Fruit fly (Drosophila melanogaster) whole organism, prepupa: ENCODE results near the gene Tim8.

ENCODE experiments used
- Blimp-1 ChIP-seq: fragments of 200-800 bp; sonication (Bioruptor generic); optimal IDR thresholded peaks from 3 replicates; lab custom pipeline; 2017; ENCODE audit warnings: missing biosample characterization, missing genetic modification characterization, mild to moderate bottlenecking, moderate library complexity, missing genetic modification reagents
- CG11762 ChIP-seq: fragments of 200-800 bp; sonication (Bioruptor generic); optimal IDR thresholded peaks from 3 replicates; lab custom pipeline; 2016; ENCODE audit warnings: missing biosample characterization, missing genetic modification characterization; ENCODE audit not compliant: insufficient read depth
- CG16779 ChIP-seq: fragments of 200-800 bp; sonication (Bioruptor generic); optimal IDR thresholded peaks from 3 replicates; lab custom pipeline; 2017; ENCODE audit warnings: missing biosample characterization, mild to moderate bottlenecking, missing genetic modification characterization
- CG4318 ChIP-seq: fragments of 200-800 bp; sonication (Bioruptor generic); optimal IDR thresholded peaks from 3 replicates; lab custom pipeline; 2017; ENCODE audit warnings: missing biosample characterization, mild to moderate bottlenecking, missing genetic modification characterization
- Ets96B ChIP-seq: fragments of 200-800 bp; optimal IDR thresholded peaks from 2 replicates; lab custom pipeline; 2019; ENCODE audit warnings: missing biosample characterization, mild to moderate bottlenecking, missing genetic modification characterization, moderate library complexity
- Gug ChIP-seq: fragments of 200-800 bp; sonication (Bioruptor generic); IDR thresholded peaks from 2 replicates; pipeline ENCODE4 v1.3.6; 2022; ENCODE audit warnings: missing biosample characterization, missing genetic modification characterization
- Sox102F ChIP-seq: fragments of 200-800 bp; sonication (Bioruptor generic); optimal IDR thresholded peaks from 2 replicates; lab custom pipeline; 2016; ENCODE audit warnings: missing biosample characterization, mild to moderate bottlenecking, missing genetic modification characterization
- acj6 ChIP-seq: fragments of 200-800 bp; sonication (Bioruptor generic); optimal IDR thresholded peaks from 3 replicates; lab custom pipeline; 2016; ENCODE audit warnings: missing biosample characterization, missing genetic modification characterization

dm6 chrX:11378388-11378787 lies 10.1 kb downstream of the Tim8 start:
- TF ChIP-seq Ets96B (tag; lab: Kevin White, UChicago) (no peak), Blimp-1 (no peak), CG11762 (GFP tag; lab: Kevin White, UChicago) (no peak), CG16779 (no peak), acj6 (GFP tag; lab: Kevin White, UChicago) (no peak), Gug (no peak), CG4318 (GFP tag; lab: Kevin White, UChicago) (no peak), Sox102F (no peak)
